Worm (Caenorhabditis elegans) whole organism, mixed stage, embryonic: ENCODE data around the gene gegf-1.

Experiments
- elt-3 ChIP-seq: fragments of 150-350 bp; optimal IDR thresholded peaks from 2 replicates; lab custom pipeline; 2014; ENCODE audit warnings: missing biosample characterization, missing genetic modification characterization
- hlh-1 ChIP-seq: fragments of 150-350 bp; optimal IDR thresholded peaks from 2 replicates; lab custom pipeline; 2014; ENCODE audit warnings: missing biosample characterization, missing genetic modification reagents, missing genetic modification characterization
- lin-32 ChIP-seq: fragments of 200-800 bp; sonication (Bioruptor generic); optimal IDR thresholded peaks from 2 replicates; lab custom pipeline; 2018; ENCODE audit warnings: mild to moderate bottlenecking, missing genetic modification characterization, missing compliant biosample characterization
- lsy-2 ChIP-seq: fragments of 150-350 bp; optimal IDR thresholded peaks from 2 replicates; lab custom pipeline; 2014; ENCODE audit warnings: missing biosample characterization, missing genetic modification characterization
- mab-5 ChIP-seq: fragments of 150-350 bp; optimal IDR thresholded peaks from 2 replicates; lab custom pipeline; 2014; ENCODE audit warnings: missing biosample characterization, missing genetic modification characterization
- mep-1 ChIP-seq: fragments of 150-350 bp; optimal IDR thresholded peaks from 2 replicates; lab custom pipeline; 2017; ENCODE audit warnings: missing biosample characterization, missing genetic modification reagents, missing genetic modification characterization, inconsistent platforms
- nhr-76 ChIP-seq: sonication (generic microtip); optimal IDR thresholded peaks from 2 replicates; lab custom pipeline; 2017; ENCODE audit warnings: missing biosample characterization, missing genetic modification characterization
- pha-4 ChIP-seq: fragments of 150-350 bp; optimal IDR thresholded peaks from 2 replicates; lab custom pipeline; 2018; ENCODE audit warnings: missing biosample characterization, missing genetic modification reagents, missing genetic modification characterization
- sem-2 ChIP-seq: fragments of 200-800 bp; sonication (Bioruptor generic); optimal IDR thresholded peaks from 2 replicates; lab custom pipeline; 2018; ENCODE audit warnings: mild to moderate bottlenecking, missing genetic modification characterization, missing compliant biosample characterization
- snpc-4 ChIP-seq: fragments of 150-350 bp; optimal IDR thresholded peaks from 2 replicates; lab custom pipeline; 2014; ENCODE audit warnings: missing biosample characterization, missing genetic modification characterization
- unc-120 ChIP-seq: sonication (generic microtip); optimal IDR thresholded peaks from 2 replicates; lab custom pipeline; 2017; ENCODE audit warnings: missing genetic modification characterization, missing compliant biosample characterization; ENCODE audit not compliant: poor library complexity, severe bottlenecking
- unc-39 ChIP-seq: fragments of 150-350 bp; optimal IDR thresholded peaks from 2 replicates; lab custom pipeline; 2014; ENCODE audit warnings: missing biosample characterization, missing genetic modification characterization
- unc-62 ChIP-seq: fragments of 150-350 bp; optimal IDR thresholded peaks from 2 replicates; lab custom pipeline; 2014; ENCODE audit warnings: missing biosample characterization, missing genetic modification reagents, missing genetic modification characterization

ce11 chrIV:148756-149155 lies 9.0 kb downstream of the gegf-1 start:
- no peak for TF ChIP-seq unc-120 (tag; lab: Kevin White, UChicago)
- no peak for TF ChIP-seq lsy-2 (tag; lab: Kevin White, UChicago)
- no peak for TF ChIP-seq snpc-4 (tag; lab: Kevin White, UChicago)
- no peak for TF ChIP-seq sem-2 (GFP tag; lab: Kevin White, UChicago)
- TF ChIP-seq mep-1 = no peak
- no peak for TF ChIP-seq unc-62
- no peak for TF ChIP-seq mab-5 (tag; lab: Kevin White, UChicago)
- no peak for TF ChIP-seq hlh-1 (tag; lab: Kevin White, UChicago)
- no peak for TF ChIP-seq unc-39 (tag; lab: Kevin White, UChicago)
- TF ChIP-seq lin-32 (GFP tag; lab: Kevin White, UChicago) = no peak
- no peak for TF ChIP-seq pha-4 (tag; lab: Kevin White, UChicago)
- TF ChIP-seq elt-3 = no peak
- no peak for TF ChIP-seq nhr-76 (tag; lab: Kevin White, UChicago)
